Fruit fly (Drosophila melanogaster) whole organism, adult: ENCODE measurements around the gene CG42554.

Experiments used
- CG12768 ChIP-seq: fragments of 200-800 bp; sonication (Bioruptor generic); optimal IDR thresholded peaks from 2 replicates; lab custom pipeline; 2017; ENCODE audit warnings: missing biosample characterization, missing genetic modification characterization, mild to moderate bottlenecking, moderate library complexity, missing genetic modification reagents
- CG5204 ChIP-seq: fragments of 200-800 bp; sonication (Bioruptor generic); optimal IDR thresholded peaks from 2 replicates; lab custom pipeline; 2016; ENCODE audit warnings: missing biosample characterization, missing genetic modification characterization
- Hr96 ChIP-seq: fragments of 200-800 bp; sonication (Bioruptor generic); optimal IDR thresholded peaks from 2 replicates; lab custom pipeline; 2016; ENCODE audit warnings: missing biosample characterization, missing genetic modification characterization
- toe ChIP-seq: fragments of 200-800 bp; sonication (Bioruptor generic); optimal IDR thresholded peaks from 2 replicates; lab custom pipeline; 2016; ENCODE audit warnings: missing biosample characterization, missing genetic modification characterization

- TF ChIP-seq Hr96 (GFP tag; lab: Kevin White, UChicago) (no peak), CG12768 (GFP tag; lab: Kevin White, UChicago) (peak; percentile 48), CG5204 (GFP tag; lab: Kevin White, UChicago) (no peak), toe (GFP tag; lab: Kevin White, UChicago) (no peak)
Observed at dm6 chr3L:876656-877055, 41.2 kb downstream of the CG42554 start.
